Fruit fly (Drosophila melanogaster) whole organism, pupa: ENCODE measurements around the gene CG32081.

ENCODE experiments used
- CG12605 ChIP-seq: fragments of 200-800 bp; sonication (Bioruptor generic); IDR thresholded peaks from 2 replicates; pipeline ENCODE4 v1.3.6; 2022; ENCODE audit warnings: missing biosample characterization, missing genetic modification characterization
- CG15710 ChIP-seq: fragments of 200-800 bp; sonication (Bioruptor generic); optimal IDR thresholded peaks from 2 replicates; lab custom pipeline; 2018; ENCODE audit warnings: missing biosample characterization, mild to moderate bottlenecking, missing genetic modification characterization, moderate library complexity
- CG17806 ChIP-seq: fragments of 200-800 bp; sonication (Bioruptor generic); optimal IDR thresholded peaks from 2 replicates; lab custom pipeline; 2018; ENCODE audit warnings: missing biosample characterization, mild to moderate bottlenecking, missing genetic modification characterization, moderate library complexity
- CG34367 ChIP-seq: fragments of 200-800 bp; sonication (Bioruptor generic); optimal IDR thresholded peaks from 2 replicates; lab custom pipeline; 2018; ENCODE audit warnings: missing biosample characterization, mild to moderate bottlenecking, missing genetic modification characterization
- CG8301 ChIP-seq: fragments of 200-800 bp; sonication (Bioruptor generic); optimal IDR thresholded peaks from 2 replicates; lab custom pipeline; 2018; ENCODE audit warnings: missing biosample characterization, mild to moderate bottlenecking, missing genetic modification characterization
- EcR ChIP-seq: fragments of 200-800 bp; sonication (Bioruptor generic); optimal IDR thresholded peaks from 3 replicates; lab custom pipeline; 2019; ENCODE audit warnings: missing biosample characterization, missing genetic modification characterization, mild to moderate bottlenecking, moderate library complexity, missing genetic modification reagents
- Pif1A ChIP-seq: fragments of 200-800 bp; sonication (Bioruptor generic); optimal IDR thresholded peaks from 3 replicates; lab custom pipeline; 2016; ENCODE audit warnings: missing biosample characterization, missing genetic modification characterization
- Pif1B ChIP-seq: fragments of 200-800 bp; sonication (Bioruptor generic); optimal IDR thresholded peaks from 3 replicates; lab custom pipeline; 2016; ENCODE audit warnings: missing biosample characterization, missing genetic modification characterization
- Snoo ChIP-seq: fragments of 200-800 bp; sonication (Bioruptor generic); optimal IDR thresholded peaks from 3 replicates; lab custom pipeline; 2017; ENCODE audit warnings: missing biosample characterization, mild to moderate bottlenecking, missing genetic modification characterization, inconsistent platforms
- fd96Ca ChIP-seq: fragments of 200-800 bp; sonication (Bioruptor generic); IDR thresholded peaks from 3 replicates; pipeline ENCODE4 v1.3.6; 2022; ENCODE audit warnings: missing biosample characterization, missing genetic modification characterization
- rn ChIP-seq: fragments of 200-800 bp; sonication (Bioruptor generic); IDR thresholded peaks from 2 replicates; pipeline ENCODE4 v1.3.6; 2022; ENCODE audit warnings: missing biosample characterization, missing genetic modification characterization

dm6 chr3L:11053843-11054242 lies 26.5 kb downstream of the CG32081 start, which contains the start of gene CG7888:
- no peak for TF ChIP-seq CG15710 (tag; lab: Kevin White, UChicago)
- no peak for TF ChIP-seq rn (GFP tag; lab: Robert Waterston, UW)
- no peak for TF ChIP-seq Pif1A (GFP tag; lab: Kevin White, UChicago)
- TF ChIP-seq CG34367 (tag; lab: Kevin White, UChicago), result no peak
- no peak for TF ChIP-seq CG17806 (tag; lab: Kevin White, UChicago)
- TF ChIP-seq fd96Ca (GFP tag; lab: Robert Waterston, UW), result no peak
- no peak for TF ChIP-seq Pif1B (GFP tag; lab: Kevin White, UChicago)
- TF ChIP-seq CG12605 (GFP tag; lab: Robert Waterston, UW), result no peak
- TF ChIP-seq EcR (GFP tag; lab: Kevin White, UChicago), result no peak
- TF ChIP-seq Snoo (tag; lab: Kevin White, UChicago), result no peak
- TF ChIP-seq CG8301, result no peak
